Fruit fly (Drosophila melanogaster): Measurements from ENCODE around the gene Sarm.

The Sarm gene

DNA sequence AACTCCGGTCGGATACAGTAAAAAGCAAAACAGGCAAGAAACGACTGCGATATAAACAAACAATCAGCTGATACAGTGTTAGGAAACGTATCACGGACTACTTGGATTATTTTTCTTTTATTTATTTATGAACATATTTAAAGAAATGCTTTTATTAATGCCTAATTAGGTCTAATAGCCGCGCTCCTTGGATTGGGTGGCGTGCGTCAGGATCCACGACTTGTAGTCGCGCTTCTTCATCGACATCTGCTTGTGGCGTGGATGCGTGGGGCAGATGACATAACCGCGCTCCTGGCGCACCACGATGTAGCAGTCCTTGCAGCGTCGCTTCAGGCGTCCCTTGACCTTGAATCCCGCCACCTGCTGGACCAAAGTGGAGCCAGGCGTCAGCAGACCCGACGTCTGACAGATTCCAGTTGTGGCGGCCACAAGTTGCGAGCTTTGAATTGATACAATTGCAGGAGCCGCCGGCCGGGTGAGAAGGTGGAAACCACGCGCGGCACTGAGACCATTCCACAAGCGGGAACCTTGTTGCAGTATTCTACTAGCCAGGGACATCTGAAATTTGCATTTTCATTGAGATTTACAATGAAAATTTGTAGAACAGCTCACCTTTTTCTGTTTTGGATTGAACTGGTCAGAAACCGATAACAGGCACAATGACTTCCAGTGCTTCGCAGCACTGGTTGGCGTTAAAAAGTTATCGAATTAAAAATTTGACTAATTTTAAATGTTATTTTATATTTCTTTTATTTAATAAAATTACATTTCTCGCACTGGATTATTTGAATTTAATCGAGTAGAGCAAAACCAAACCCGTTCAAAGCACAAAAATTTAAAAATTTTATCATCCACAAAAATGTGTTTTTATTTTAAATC, 61.0 kb downstream of the Sarm start, which contains the start of the genes CG7550 and mRpL36:
CG7550 (minus strand) TSS at position 51 of the 879 bp plus-strand sequence.
mRpL36 (minus strand) TSS at position 652 of the 879 bp plus-strand sequence.
- TF ChIP-seq CG32121 (GFP tag; IDR thresholded peaks at IDR 0.05) (no peak), CG17806 (tag; optimal IDR thresholded peaks at IDR 0.05) (no peak), D1 (tag; optimal IDR thresholded peaks at IDR 0.05) (no peak), Pif1A (GFP tag; optimal IDR thresholded peaks at IDR 0.05) (no peak), fd96Ca (GFP tag; IDR thresholded peaks at IDR 0.05) (no peak), gl (tag; optimal IDR thresholded peaks at IDR 0.05) (no peak), Snoo (tag; optimal IDR thresholded peaks at IDR 0.05) (no peak), CG9948 (tag; optimal IDR thresholded peaks at IDR 0.05) (no peak), EcR (GFP tag; optimal IDR thresholded peaks at IDR 0.05) (no peak), CG12605 (GFP tag; IDR thresholded peaks at IDR 0.05) (no peak), CG34367 (tag; optimal IDR thresholded peaks at IDR 0.05) (no peak), rn (GFP tag; IDR thresholded peaks at IDR 0.05) (no peak), CG15710 (tag; optimal IDR thresholded peaks at IDR 0.05) (no peak), CG4496 (GFP tag; IDR thresholded peaks at IDR 0.05) (no peak), Ets98B (GFP tag; IDR thresholded peaks at IDR 0.05) (no peak), Pif1B (GFP tag; optimal IDR thresholded peaks at IDR 0.05) (no peak), CG8301 (tag; optimal IDR thresholded peaks at IDR 0.05) (no peak), CG10348 (GFP tag; IDR thresholded peaks at IDR 0.05) (no peak), CG13204 (GFP tag; optimal IDR thresholded peaks at IDR 0.05) (no peak)

DNA sequence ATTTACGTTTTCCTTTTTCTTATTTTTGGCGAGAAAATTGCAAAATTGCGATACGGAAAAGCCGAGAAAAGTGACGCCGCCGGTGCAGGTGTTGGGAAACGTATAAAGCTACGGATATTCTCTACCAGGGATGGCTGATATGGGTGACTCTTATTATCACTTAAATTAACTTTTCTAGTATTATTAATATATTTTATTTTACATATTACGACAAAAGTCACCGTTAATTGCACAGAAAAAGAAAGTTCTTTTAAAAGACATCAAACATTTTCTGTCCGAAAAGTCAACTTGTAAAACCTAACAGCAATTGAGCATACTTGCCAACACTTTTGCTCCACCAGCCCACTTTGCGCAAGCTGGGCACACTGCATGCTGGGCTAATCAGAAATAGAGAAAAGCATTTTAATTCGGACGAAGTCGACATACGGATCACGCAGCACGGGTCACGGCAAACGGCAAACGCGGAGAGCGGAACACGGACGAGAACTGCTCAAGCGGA, 64.1 kb downstream of the Sarm start, which contains the start of the genes Cds and Uba2:
Cds (plus strand) TSS at position 51 of the 499 bp plus-strand sequence.
Uba2 (minus strand) TSS at position 107 of the 499 bp plus-strand sequence.
- TF ChIP-seq CG8301 (tag; optimal IDR thresholded peaks at IDR 0.05) (peak; percentile 74), CG34367 (tag; optimal IDR thresholded peaks at IDR 0.05) (peak; percentile 69), EcR (GFP tag; optimal IDR thresholded peaks at IDR 0.05) (peak; percentile 14), CG15710 (tag; optimal IDR thresholded peaks at IDR 0.05) (peak; percentile 85), fd96Ca (GFP tag; IDR thresholded peaks at IDR 0.05) (peak; percentile 90), CG32121 (GFP tag; IDR thresholded peaks at IDR 0.05) (peak; percentile 92), CG12605 (GFP tag; IDR thresholded peaks at IDR 0.05) (peak; percentile 72), gl (tag; optimal IDR thresholded peaks at IDR 0.05) (peak; percentile 40), CG13204 (GFP tag; optimal IDR thresholded peaks at IDR 0.05) (no peak), Snoo (tag; optimal IDR thresholded peaks at IDR 0.05) (peak; percentile 85), CG9948 (tag; optimal IDR thresholded peaks at IDR 0.05) (peak; percentile 75), D1 (tag; optimal IDR thresholded peaks at IDR 0.05) (no peak), Pif1A (GFP tag; optimal IDR thresholded peaks at IDR 0.05) (no peak), rn (GFP tag; IDR thresholded peaks at IDR 0.05) (peak; percentile 81), CG14655 (GFP tag; optimal IDR thresholded peaks at IDR 0.05) (no peak), Ets98B (GFP tag; IDR thresholded peaks at IDR 0.05) (peak; percentile 90), Pif1B (GFP tag; optimal IDR thresholded peaks at IDR 0.05) (peak; percentile 80), CG17806 (tag; optimal IDR thresholded peaks at IDR 0.05) (peak; percentile 77), CG10348 (GFP tag; IDR thresholded peaks at IDR 0.05) (peak; percentile 75), CG8159 (tag; optimal IDR thresholded peaks at IDR 0.05) (peak; percentile 97), CG4496 (GFP tag; IDR thresholded peaks at IDR 0.05) (peak; percentile 90)

DNA sequence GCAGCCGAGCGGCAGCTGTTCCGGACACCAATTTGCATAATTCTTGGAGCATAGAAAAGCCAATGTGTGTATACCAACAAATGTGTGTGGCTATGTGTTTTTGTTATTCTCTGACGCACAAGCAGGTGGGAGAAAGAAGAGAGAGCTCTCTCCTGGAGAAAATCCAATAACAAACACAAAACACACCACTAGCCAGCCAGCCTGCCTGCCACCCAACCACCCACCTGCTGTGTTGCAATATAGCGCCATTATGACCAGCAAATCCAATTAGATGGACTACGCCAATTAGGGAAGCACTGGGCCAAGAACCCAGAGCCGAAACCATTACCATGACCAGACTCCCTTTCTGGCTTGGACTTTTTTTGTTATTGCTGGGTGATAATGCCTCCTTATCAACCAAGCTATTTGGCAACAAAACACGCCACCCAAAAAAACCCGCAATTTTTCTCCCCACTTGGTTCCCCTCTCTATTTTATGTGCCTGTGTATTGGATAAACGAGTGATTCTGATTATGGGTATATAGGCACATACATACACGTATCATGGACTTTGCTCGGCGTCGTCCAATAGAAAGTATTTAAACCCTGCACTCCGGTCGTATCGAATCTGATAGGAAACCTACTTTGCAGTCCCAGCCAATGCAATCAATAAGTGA, 64.8 kb downstream of the Sarm start:
- TF ChIP-seq Pif1A (GFP tag; optimal IDR thresholded peaks at IDR 0.05) (no peak), CG13204 (GFP tag; optimal IDR thresholded peaks at IDR 0.05) (no peak), fd96Ca (GFP tag; IDR thresholded peaks at IDR 0.05) (0 out of 3 replicates have a peak, but pooled peaks have one; percentile 34), CG15710 (tag; optimal IDR thresholded peaks at IDR 0.05) (no peak), CG14655 (GFP tag; optimal IDR thresholded peaks at IDR 0.05) (no peak), CG8301 (tag; optimal IDR thresholded peaks at IDR 0.05) (peak; percentile 6), CG8159 (tag; optimal IDR thresholded peaks at IDR 0.05) (no peak), Pif1B (GFP tag; optimal IDR thresholded peaks at IDR 0.05) (no peak), D1 (tag; optimal IDR thresholded peaks at IDR 0.05) (no peak), CG10348 (GFP tag; IDR thresholded peaks at IDR 0.05) (no peak), rn (GFP tag; IDR thresholded peaks at IDR 0.05) (no peak), CG12605 (GFP tag; IDR thresholded peaks at IDR 0.05) (no peak), gl (tag; optimal IDR thresholded peaks at IDR 0.05) (peak; percentile 34), EcR (GFP tag; optimal IDR thresholded peaks at IDR 0.05) (no peak), CG34367 (tag; optimal IDR thresholded peaks at IDR 0.05) (no peak), CG4496 (GFP tag; IDR thresholded peaks at IDR 0.05) (0 out of 3 replicates have a peak, but pooled peaks have one; percentile 33), CG9948 (tag; optimal IDR thresholded peaks at IDR 0.05) (no peak), Snoo (tag; optimal IDR thresholded peaks at IDR 0.05) (no peak), CG32121 (GFP tag; IDR thresholded peaks at IDR 0.05) (no peak), CG17806 (tag; optimal IDR thresholded peaks at IDR 0.05) (no peak), Ets98B (GFP tag; IDR thresholded peaks at IDR 0.05) (no peak)

DNA sequence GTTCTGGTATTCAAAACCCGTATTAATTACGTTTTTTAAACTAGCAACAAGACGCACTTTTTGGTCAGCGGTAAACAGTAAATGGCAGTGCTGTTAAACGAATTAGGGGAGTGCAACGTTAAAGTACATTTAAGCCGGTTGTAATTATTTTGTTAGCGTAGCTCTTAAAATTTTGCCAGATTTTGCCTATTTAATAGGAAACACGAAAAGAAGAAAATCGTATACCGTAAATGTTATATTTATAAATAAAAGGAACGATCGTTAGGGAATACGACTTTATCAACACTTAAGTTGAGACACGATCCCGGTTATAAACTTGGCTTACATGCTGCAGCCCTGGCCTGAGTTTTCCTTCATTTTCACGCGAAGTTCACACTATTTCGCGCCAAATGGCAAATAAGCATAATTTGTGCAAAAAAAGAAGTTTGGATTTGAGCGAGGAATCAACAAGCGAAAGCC, 73.8 kb downstream of the Sarm start, which contains the start of the genes Setx and mus301:
Setx (minus strand) TSS at position 51 of the 459 bp plus-strand sequence.
mus301 (plus strand) TSS at position 361 of the 459 bp plus-strand sequence.
- no peak for TF ChIP-seq Pif1B (GFP tag; optimal IDR thresholded peaks at IDR 0.05)
- no peak for TF ChIP-seq CG8159 (tag; optimal IDR thresholded peaks at IDR 0.05)
- TF ChIP-seq Ets98B (GFP tag; IDR thresholded peaks at IDR 0.05) = peak; percentile 49
- peak; percentile 56 for TF ChIP-seq rn (GFP tag; IDR thresholded peaks at IDR 0.05)
- no peak for TF ChIP-seq CG14655 (GFP tag; optimal IDR thresholded peaks at IDR 0.05)
- TF ChIP-seq CG32121 (GFP tag; IDR thresholded peaks at IDR 0.05) = 0 out of 2 replicates have a peak, but pooled peaks have one; percentile 42
- TF ChIP-seq CG17806 (tag; optimal IDR thresholded peaks at IDR 0.05) = peak; percentile 56
- TF ChIP-seq CG4496 (GFP tag; IDR thresholded peaks at IDR 0.05) = peak; percentile 52; the same call in 2 of the 3 replicates
- TF ChIP-seq fd96Ca (GFP tag; IDR thresholded peaks at IDR 0.05) = no peak
- no peak for TF ChIP-seq CG10348 (GFP tag; IDR thresholded peaks at IDR 0.05)
- no peak for TF ChIP-seq D1 (tag; optimal IDR thresholded peaks at IDR 0.05)
- peak; percentile 76 for TF ChIP-seq CG15710 (tag; optimal IDR thresholded peaks at IDR 0.05)
- no peak for TF ChIP-seq CG34367 (tag; optimal IDR thresholded peaks at IDR 0.05)
- no peak for TF ChIP-seq CG9948 (tag; optimal IDR thresholded peaks at IDR 0.05)
